Fruit fly (Drosophila melanogaster) whole organism, wandering third instar larva: ENCODE data around the gene rumi.

Experiments used
- Abd-B ChIP-seq: fragments of >200 bp; optimal IDR thresholded peaks from 2 replicates; lab custom pipeline; 2017; ENCODE audit warnings: missing biosample characterization, missing genetic modification characterization
- CG32264 ChIP-seq: fragments of 200-800 bp; sonication (Bioruptor generic); optimal IDR thresholded peaks from 2 replicates; lab custom pipeline; 2016; ENCODE audit warnings: missing biosample characterization, missing genetic modification characterization
- CG9705 ChIP-seq: fragments of 200-800 bp; sonication (Bioruptor generic); optimal IDR thresholded peaks from 2 replicates; lab custom pipeline; 2018; ENCODE audit warnings: missing biosample characterization, mild to moderate bottlenecking, missing genetic modification characterization
- Dfd ChIP-seq: fragments of >200 bp; optimal IDR thresholded peaks from 2 replicates; lab custom pipeline; 2017; ENCODE audit warnings: missing biosample characterization, missing genetic modification characterization
- GATAd ChIP-seq: sonication (Bioruptor generic); optimal IDR thresholded peaks from 2 replicates; lab custom pipeline; 2016; ENCODE audit warnings: missing biosample characterization, missing genetic modification characterization
- Hnf4 ChIP-seq: fragments of 200-800 bp; sonication (Bioruptor generic); optimal IDR thresholded peaks from 2 replicates; lab custom pipeline; 2016; ENCODE audit warnings: missing biosample characterization, mild to moderate bottlenecking, missing genetic modification characterization
- Hr83 ChIP-seq: fragments of 200-300 bp; sonication (Bioruptor generic); optimal IDR thresholded peaks from 2 replicates; lab custom pipeline; 2016; ENCODE audit warnings: missing biosample characterization, mild to moderate bottlenecking, missing genetic modification characterization, moderate library complexity; ENCODE audit not compliant: poor library complexity, severe bottlenecking
- Jra ChIP-seq: sonication (Bioruptor generic); optimal IDR thresholded peaks from 2 replicates; lab custom pipeline; 2016; ENCODE audit warnings: missing biosample characterization, missing genetic modification characterization
- Mio ChIP-seq: sonication (Bioruptor generic); optimal IDR thresholded peaks from 2 replicates; lab custom pipeline; 2016; ENCODE audit warnings: missing biosample characterization, missing genetic modification characterization
- Myc ChIP-seq: fragments of >200 bp; optimal IDR thresholded peaks from 2 replicates; lab custom pipeline; 2017
- N ChIP-seq: fragments of >200 bp; optimal IDR thresholded peaks from 2 replicates; lab custom pipeline; 2018; ENCODE audit warnings: missing biosample characterization, missing external identifiers, missing genetic modification characterization
- OdsH ChIP-seq: fragments of 200-800 bp; sonication (Bioruptor generic); optimal IDR thresholded peaks from 2 replicates; lab custom pipeline; 2016; ENCODE audit warnings: missing biosample characterization, mild to moderate bottlenecking, missing genetic modification characterization
- Sp1 ChIP-seq: fragments of 200-800 bp; sonication (Bioruptor generic); optimal IDR thresholded peaks from 3 replicates; lab custom pipeline; 2019; ENCODE audit warnings: missing biosample characterization, mild to moderate bottlenecking, missing genetic modification characterization, moderate library complexity
- Vsx2 ChIP-seq: fragments of 200-300, 225-300 bp; sonication (Bioruptor generic); optimal IDR thresholded peaks from 2 replicates; lab custom pipeline; 2018; ENCODE audit warnings: missing biosample characterization, missing genetic modification characterization; ENCODE audit not compliant: partially characterized antibody
- br ChIP-seq: fragments of 200-800 bp; sonication (Bioruptor generic); optimal IDR thresholded peaks from 2 replicates; lab custom pipeline; 2016; ENCODE audit warnings: missing biosample characterization, missing genetic modification characterization
- dl ChIP-seq, 2 experiments: fragments of 175-275, 200-275 bp in 1 of 2; fragments of 200-275 bp in 1 of 2; sonication (Bioruptor generic); optimal IDR thresholded peaks; lab custom pipeline; 2018; ENCODE audit warnings: mild to moderate bottlenecking in 2 of 2, missing biosample characterization in 2 of 2, missing genetic modification characterization in 2 of 2, moderate library complexity in 2 of 2; ENCODE audit not compliant: partially characterized antibody in 2 of 2, insufficient read depth in 1 of 2
- dmrt93B ChIP-seq: fragments of 200-800 bp; sonication (Bioruptor generic); optimal IDR thresholded peaks from 2 replicates; lab custom pipeline; 2018; ENCODE audit warnings: missing biosample characterization, mild to moderate bottlenecking, missing genetic modification characterization
- ey ChIP-seq: fragments of 200-800 bp; sonication (Bioruptor generic); optimal IDR thresholded peaks from 2 replicates; lab custom pipeline; 2016; ENCODE audit warnings: missing biosample characterization, missing genetic modification characterization
- foxo ChIP-seq, 2 experiments: fragments of 200-800 bp; sonication (Bioruptor generic); optimal IDR thresholded peaks; 2 replicates in 1 of 2; 3 replicates in 1 of 2; lab custom pipeline; 2016 to 2017; ENCODE audit warnings: missing biosample characterization in 2 of 2, missing genetic modification characterization in 2 of 2
- fru ChIP-seq: fragments of 200-800 bp; sonication (Bioruptor generic); optimal IDR thresholded peaks from 3 replicates; lab custom pipeline; 2016; ENCODE audit warnings: missing biosample characterization, mild to moderate bottlenecking, missing genetic modification characterization
- h ChIP-seq: fragments of 200-800 bp; sonication (Bioruptor generic); optimal IDR thresholded peaks from 3 replicates; lab custom pipeline; 2016; ENCODE audit warnings: missing biosample characterization, mild to moderate bottlenecking, missing genetic modification characterization
- lola ChIP-seq: fragments of >200 bp; optimal IDR thresholded peaks from 2 replicates; lab custom pipeline; 2017; ENCODE audit warnings: missing biosample characterization, missing genetic modification characterization
- pan ChIP-seq: fragments of >200 bp; optimal IDR thresholded peaks from 2 replicates; lab custom pipeline; 2017
- psq ChIP-seq: fragments of 200-800 bp; sonication (Bioruptor generic); optimal IDR thresholded peaks from 3 replicates; lab custom pipeline; 2017; ENCODE audit warnings: missing biosample characterization, mild to moderate bottlenecking, missing genetic modification characterization, moderate library complexity
- rgr ChIP-seq: fragments of 200-800 bp; sonication (Bioruptor generic); optimal IDR thresholded peaks from 3 replicates; lab custom pipeline; 2016; ENCODE audit warnings: missing biosample characterization, mild to moderate bottlenecking, missing genetic modification characterization
- sage ChIP-seq: fragments of 200-800 bp; sonication (Bioruptor generic); optimal IDR thresholded peaks from 2 replicates; lab custom pipeline; 2016; ENCODE audit warnings: missing biosample characterization, mild to moderate bottlenecking, missing genetic modification characterization
- usp ChIP-seq: fragments of >200 bp; optimal IDR thresholded peaks from 2 replicates; lab custom pipeline; 2017; ENCODE audit warnings: missing biosample characterization, missing genetic modification characterization
- woc ChIP-seq: sonication (Bioruptor generic); optimal IDR thresholded peaks from 2 replicates; lab custom pipeline; 2016; ENCODE audit warnings: missing biosample characterization, mild to moderate bottlenecking, missing genetic modification characterization

rumi gene

DNA sequence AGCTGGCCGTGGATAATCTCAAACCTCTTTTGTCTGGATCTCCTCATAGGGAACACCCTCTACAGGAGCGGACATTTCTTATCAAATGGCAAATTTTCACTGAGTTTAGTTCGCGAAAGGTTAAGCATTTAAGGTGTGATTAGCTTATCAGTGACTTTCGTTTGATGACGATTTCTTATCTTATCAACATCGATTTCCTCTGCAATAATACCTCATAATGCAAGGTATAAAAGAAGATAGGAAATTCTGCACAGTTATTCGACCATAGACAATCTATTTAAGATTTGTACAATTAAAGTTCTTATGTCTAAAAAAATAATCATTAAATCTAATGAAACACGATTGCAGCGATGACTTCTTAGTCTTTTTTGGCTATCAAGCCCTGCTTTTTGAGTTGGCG, 16.6 kb downstream of the rumi start, which contains the start of gene Takl2:
Gene Takl2 (minus strand): TSS at position 101 of the 400 bp plus-strand sequence.
- TF ChIP-seq Jra (GFP tag; lab: Kevin White, UChicago) (no peak), CG9705 (GFP tag; lab: Kevin White, UChicago) (no peak)

DNA sequence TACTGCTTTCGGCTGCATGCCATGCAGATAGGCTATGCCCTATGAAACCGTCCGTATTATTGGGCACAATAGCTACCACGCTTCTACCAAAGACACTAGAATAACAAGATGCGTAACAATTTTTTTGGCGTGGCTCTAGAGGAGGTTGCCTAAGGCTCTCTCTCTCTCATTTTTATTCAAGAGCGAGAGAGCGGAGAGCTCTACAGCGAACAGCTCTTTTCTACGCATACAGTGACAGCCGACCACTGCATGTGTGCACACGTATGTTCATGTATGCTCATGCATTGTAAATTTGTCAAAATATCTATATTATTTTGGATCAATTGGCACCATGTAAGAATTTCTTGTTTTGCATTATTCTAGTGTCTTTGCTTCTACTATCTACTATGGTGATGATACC, 17.4 kb downstream of the rumi start:
- TF ChIP-seq usp (GFP tag; lab: Kevin White, UChicago) (no peak), GATAd (GFP tag; lab: Kevin White, UChicago) (no peak), ey (GFP tag; lab: Kevin White, UChicago) (no peak), OdsH (GFP tag; lab: Kevin White, UChicago) (no peak), Vsx2 (GFP tag; lab: Kevin White, UChicago) (no peak), Myc (lab: Kevin White, UChicago) (no peak), psq (GFP tag; lab: Kevin White, UChicago) (no peak), dl (GFP tag; optimal IDR thresholded peaks at IDR 0.05; lab: Kevin White, UChicago; ENCODE audit: insufficient read depth in 1 of 2, partially characterized antibody in 2 of 2) (no peak), N (no peak), fru (no peak), dmrt93B (GFP tag; lab: Kevin White, UChicago) (no peak), woc (GFP tag; lab: Kevin White, UChicago) (no peak), Mio (GFP tag; lab: Kevin White, UChicago) (no peak), Hr83 (no peak), h (GFP tag; lab: Kevin White, UChicago) (no peak)

DNA sequence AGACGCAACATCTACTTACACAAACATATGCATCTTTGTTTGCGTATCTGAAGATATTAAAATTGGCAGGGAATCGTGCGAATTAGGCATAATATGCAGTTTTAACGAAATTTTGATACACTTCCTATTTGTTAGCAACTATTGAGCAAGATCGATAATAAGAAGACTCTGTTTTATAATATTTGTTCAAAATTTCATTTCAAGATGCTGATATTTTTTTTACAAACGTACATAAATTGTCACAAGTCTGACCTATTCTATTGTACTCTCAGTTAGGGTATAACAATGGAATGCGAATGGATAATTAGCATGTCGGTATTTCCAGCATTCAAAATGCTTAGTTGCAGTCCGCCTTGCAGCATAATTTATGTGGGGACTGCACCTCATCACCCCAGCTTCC, 22.5 kb downstream of the rumi start:
- TF ChIP-seq rgr (GFP tag; lab: Kevin White, UChicago) = no peak
- TF ChIP-seq foxo (GFP tag; optimal IDR thresholded peaks at IDR 0.05; lab: Kevin White, UChicago) = peak in 1 of 2 experiments; percentile 39
- TF ChIP-seq OdsH (GFP tag; lab: Kevin White, UChicago) = peak; percentile 45
- TF ChIP-seq Sp1 = no peak
- peak; percentile 24 for TF ChIP-seq CG32264 (GFP tag; lab: Kevin White, UChicago)
- no peak for TF ChIP-seq psq (GFP tag; lab: Kevin White, UChicago)

DNA sequence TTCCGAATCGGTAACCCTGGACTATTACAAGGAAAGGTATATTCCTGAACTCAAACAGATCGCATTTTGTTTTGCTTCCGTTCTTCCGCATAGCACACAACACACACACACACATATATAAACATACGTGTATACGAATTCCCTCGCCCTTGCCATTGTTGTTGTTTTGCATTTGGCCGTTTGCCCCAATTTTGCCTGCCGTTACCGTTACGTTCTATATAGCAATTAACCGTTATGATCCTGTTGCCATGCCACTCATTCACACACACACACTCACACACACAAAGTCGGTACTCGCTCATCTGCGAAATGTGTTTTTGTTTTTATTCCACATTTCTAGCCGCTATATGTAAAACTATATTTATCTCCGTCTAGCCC, 23.0 kb downstream of the rumi start:
- no peak for TF ChIP-seq CG9705 (GFP tag; lab: Kevin White, UChicago)
- TF ChIP-seq woc (GFP tag; lab: Kevin White, UChicago) = no peak
- TF ChIP-seq Abd-B (GFP tag; lab: Kevin White, UChicago) = no peak
- TF ChIP-seq dl (GFP tag; optimal IDR thresholded peaks at IDR 0.05; lab: Kevin White, UChicago; ENCODE audit: insufficient read depth in 1 of 2, partially characterized antibody in 2 of 2) = no peak
- TF ChIP-seq rgr (GFP tag; lab: Kevin White, UChicago) = no peak
- no peak for TF ChIP-seq lola (GFP tag; lab: Kevin White, UChicago)
- TF ChIP-seq usp (GFP tag; lab: Kevin White, UChicago) = no peak
- no peak for TF ChIP-seq Dfd (GFP tag; lab: Kevin White, UChicago)
- no peak for TF ChIP-seq pan (lab: Kevin White, UChicago)
- TF ChIP-seq, all 38 proteins: peak for 0

DNA sequence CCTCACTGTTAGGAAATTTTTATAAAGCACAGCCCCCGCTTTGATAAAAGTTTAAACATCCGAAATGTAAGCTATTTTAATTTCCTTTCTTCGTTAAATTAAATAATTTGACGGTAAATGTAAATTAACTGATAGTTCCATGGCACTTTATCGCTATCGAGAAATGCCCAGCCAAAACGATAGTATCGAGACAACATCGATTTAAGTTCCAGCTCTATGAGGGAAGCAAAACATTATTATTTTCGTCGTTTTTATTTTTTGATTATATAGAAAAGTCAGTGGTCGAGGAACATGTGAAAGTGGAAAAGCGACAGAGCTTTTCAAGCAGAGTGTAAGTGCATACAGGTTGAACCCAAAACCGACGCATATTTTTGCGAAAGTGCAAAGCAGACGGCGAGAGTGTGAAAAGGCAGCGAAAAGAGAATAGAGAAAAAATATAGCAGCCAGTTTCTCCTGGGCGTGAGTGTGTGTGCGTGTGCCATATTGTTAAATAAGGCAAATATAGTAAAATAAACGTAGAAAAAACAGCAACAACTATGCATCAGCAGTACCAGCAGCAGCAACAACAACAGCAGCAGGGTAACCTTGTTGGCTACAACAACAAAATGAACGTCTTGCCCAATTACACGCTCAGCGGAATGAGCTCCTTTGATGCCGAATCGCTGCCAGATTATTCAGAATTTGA, 23.5 kb downstream of the rumi start, which contains the start of gene CG45049:
Gene CG45049 (plus strand): TSS at position 197 of the 685 bp plus-strand sequence.
- TF ChIP-seq woc (GFP tag; lab: Kevin White, UChicago) (peak; percentile 48), h (GFP tag; lab: Kevin White, UChicago) (peak; percentile 10), usp (GFP tag; lab: Kevin White, UChicago) (no peak), br (GFP tag; lab: Kevin White, UChicago) (peak; percentile 7), sage (peak; percentile 49), fru (no peak), psq (GFP tag; lab: Kevin White, UChicago) (peak; percentile 61), dl (GFP tag; optimal IDR thresholded peaks at IDR 0.05; lab: Kevin White, UChicago; ENCODE audit: insufficient read depth in 1 of 2, partially characterized antibody in 2 of 2) (no peak), Vsx2 (GFP tag; lab: Kevin White, UChicago) (no peak), Hnf4 (GFP tag; lab: Kevin White, UChicago) (peak; percentile 30)
